Worm (Caenorhabditis elegans) whole organism, L3 larva: ENCODE data around the gene cyn-1.

Experiments
- R02D3.7 ChIP-seq: fragments of 150-350 bp; optimal IDR thresholded peaks from 2 replicates; lab custom pipeline; 2014; ENCODE audit warnings: missing biosample characterization, missing genetic modification characterization
- ZK546.5 ChIP-seq: sonication (generic microtip); optimal IDR thresholded peaks from 2 replicates; lab custom pipeline; 2017; ENCODE audit warnings: missing biosample characterization, missing genetic modification characterization
- aly-2 ChIP-seq: fragments of 150-350 bp; optimal IDR thresholded peaks from 2 replicates; lab custom pipeline; 2014; ENCODE audit warnings: missing biosample characterization, missing genetic modification characterization
- ama-1 ChIP-seq: fragments of 150-350 bp; optimal IDR thresholded peaks from 2 replicates; lab custom pipeline; 2018
- ceh-16 ChIP-seq: sonication (generic microtip); optimal IDR thresholded peaks from 2 replicates; lab custom pipeline; 2017; ENCODE audit warnings: missing biosample characterization, missing genetic modification characterization
- ceh-28 ChIP-seq: fragments of 150-350 bp; optimal IDR thresholded peaks from 2 replicates; lab custom pipeline; 2014; ENCODE audit warnings: missing biosample characterization, missing genetic modification reagents, missing genetic modification characterization
- ceh-82 ChIP-seq: fragments of 150-350 bp; optimal IDR thresholded peaks from 2 replicates; lab custom pipeline; 2014; ENCODE audit warnings: missing biosample characterization, missing genetic modification characterization
- egl-27 ChIP-seq: sonication (generic microtip); optimal IDR thresholded peaks from 4 replicates; lab custom pipeline; 2017; ENCODE audit warnings: missing biosample characterization, missing genetic modification reagents, missing genetic modification characterization
- egl-5 ChIP-seq: fragments of 150-350 bp; optimal IDR thresholded peaks from 2 replicates; lab custom pipeline; 2017; ENCODE audit warnings: missing biosample characterization, missing genetic modification reagents, missing genetic modification characterization, inconsistent platforms
- elt-1 ChIP-seq: fragments of 150-350 bp; optimal IDR thresholded peaks from 2 replicates; lab custom pipeline; 2014; ENCODE audit warnings: missing biosample characterization, missing genetic modification characterization
- elt-2 ChIP-seq: sonication (generic microtip); optimal IDR thresholded peaks from 2 replicates; lab custom pipeline; 2016; ENCODE audit warnings: missing genetic modification reagents, mild to moderate bottlenecking, missing genetic modification characterization, missing compliant biosample characterization
- elt-3 ChIP-seq, 3 experiments: fragments of 150-350 bp in 1 of 3; sonication (generic microtip) in 2 of 3; optimal IDR thresholded peaks; 2 replicates in 2 of 3; 4 replicates in 1 of 3; lab custom pipeline; 2014 to 2017; ENCODE audit warnings: missing biosample characterization in 3 of 3, missing genetic modification characterization in 3 of 3
- fkh-10 ChIP-seq: sonication (generic microtip); optimal IDR thresholded peaks from 2 replicates; lab custom pipeline; 2017; ENCODE audit warnings: missing biosample characterization, missing genetic modification reagents, missing genetic modification characterization
- fkh-2 ChIP-seq: fragments of 150-350 bp; optimal IDR thresholded peaks from 2 replicates; lab custom pipeline; 2014; ENCODE audit warnings: missing biosample characterization, missing genetic modification reagents, missing genetic modification characterization
- fos-1 ChIP-seq: fragments of 150-350 bp; optimal IDR thresholded peaks from 2 replicates; lab custom pipeline; 2014; ENCODE audit warnings: missing biosample characterization, missing genetic modification characterization
- hmg-11 ChIP-seq: sonication (generic microtip); optimal IDR thresholded peaks from 2 replicates; lab custom pipeline; 2016; ENCODE audit warnings: missing genetic modification characterization, missing compliant biosample characterization
- jun-1 ChIP-seq: fragments of 150-350 bp; optimal IDR thresholded peaks from 2 replicates; lab custom pipeline; 2014; ENCODE audit warnings: missing biosample characterization, missing genetic modification reagents, missing genetic modification characterization
- lin-15B ChIP-seq: fragments of 150-350 bp; optimal IDR thresholded peaks from 2 replicates; lab custom pipeline; 2014; ENCODE audit warnings: missing biosample characterization, missing genetic modification characterization
- mdl-1 ChIP-seq: fragments of 150-350 bp; optimal IDR thresholded peaks from 2 replicates; lab custom pipeline; 2014; ENCODE audit warnings: missing biosample characterization, missing genetic modification characterization
- mml-1 ChIP-seq: fragments of 150-350 bp; sonication (generic microtip); optimal IDR thresholded peaks from 3 replicates; lab custom pipeline; 2014; ENCODE audit warnings: missing biosample characterization, missing genetic modification characterization
- nfya-1 ChIP-seq: sonication (generic microtip); optimal IDR thresholded peaks from 2 replicates; lab custom pipeline; 2017; ENCODE audit warnings: missing genetic modification characterization, mild to moderate bottlenecking, missing compliant biosample characterization, antibody characterized with exemption, moderate library complexity; ENCODE audit not compliant: insufficient read depth
- nhr-11 ChIP-seq: fragments of 150-350 bp; optimal IDR thresholded peaks from 2 replicates; lab custom pipeline; 2014; ENCODE audit warnings: missing biosample characterization, missing genetic modification characterization
- nhr-12 ChIP-seq: fragments of 150-350 bp; optimal IDR thresholded peaks from 2 replicates; lab custom pipeline; 2014; ENCODE audit warnings: missing biosample characterization, missing genetic modification characterization
- nhr-23 ChIP-seq: fragments of 150-350 bp; optimal IDR thresholded peaks from 2 replicates; lab custom pipeline; 2014; ENCODE audit warnings: missing biosample characterization, missing genetic modification reagents, missing genetic modification characterization
- nhr-237 ChIP-seq: fragments of 150-350 bp; optimal IDR thresholded peaks from 2 replicates; lab custom pipeline; 2014; ENCODE audit warnings: missing biosample characterization, missing genetic modification characterization
- nhr-25 ChIP-seq: sonication (generic microtip); optimal IDR thresholded peaks from 2 replicates; lab custom pipeline; 2017; ENCODE audit warnings: missing biosample characterization, missing genetic modification characterization
- nhr-67 ChIP-seq: fragments of 150-350 bp; optimal IDR thresholded peaks from 2 replicates; lab custom pipeline; 2014; ENCODE audit warnings: missing biosample characterization, missing genetic modification characterization
- nhr-76 ChIP-seq: fragments of 150-350 bp; sonication (generic microtip); optimal IDR thresholded peaks from 5 replicates; lab custom pipeline; 2014; ENCODE audit warnings: missing biosample characterization, missing genetic modification characterization
- pha-4 ChIP-seq: fragments of 150-350 bp; optimal IDR thresholded peaks from 2 replicates; lab custom pipeline; 2014; ENCODE audit warnings: missing biosample characterization, missing genetic modification reagents, missing genetic modification characterization
- skn-1 ChIP-seq: fragments of 150-350 bp; optimal IDR thresholded peaks from 2 replicates; lab custom pipeline; 2014; ENCODE audit warnings: missing biosample characterization, missing genetic modification characterization
- snpc-4 ChIP-seq: fragments of 150-350 bp; optimal IDR thresholded peaks from 2 replicates; lab custom pipeline; 2014; ENCODE audit warnings: missing biosample characterization, missing genetic modification characterization
- tbx-2 ChIP-seq: sonication (generic microtip); optimal IDR thresholded peaks from 2 replicates; lab custom pipeline; 2016; ENCODE audit warnings: mild to moderate bottlenecking, missing genetic modification characterization, missing compliant biosample characterization
- unc-62 ChIP-seq: fragments of 150-350 bp; sonication (generic microtip); optimal IDR thresholded peaks from 4 replicates; lab custom pipeline; 2014; ENCODE audit warnings: missing biosample characterization, missing genetic modification reagents, missing genetic modification characterization
- ztf-11 ChIP-seq: fragments of 150-350 bp; optimal IDR thresholded peaks from 2 replicates; lab custom pipeline; 2014; ENCODE audit warnings: missing biosample characterization, missing genetic modification characterization

cyn-1 gene

ce11 chrV:14331477-14331876 lies 24.4 kb upstream of the cyn-1 start, which contains the start of gene F47B8.8:
Gene F47B8.8 (plus strand): TSS chrV:14331733.
- TF ChIP-seq mdl-1 (tag; lab: Kevin White, UChicago) (no peak), nhr-25 (tag; lab: Kevin White, UChicago) (peak; percentile 4)
- TF ChIP-seq, all 47 proteins: peak for 1

DNA sequence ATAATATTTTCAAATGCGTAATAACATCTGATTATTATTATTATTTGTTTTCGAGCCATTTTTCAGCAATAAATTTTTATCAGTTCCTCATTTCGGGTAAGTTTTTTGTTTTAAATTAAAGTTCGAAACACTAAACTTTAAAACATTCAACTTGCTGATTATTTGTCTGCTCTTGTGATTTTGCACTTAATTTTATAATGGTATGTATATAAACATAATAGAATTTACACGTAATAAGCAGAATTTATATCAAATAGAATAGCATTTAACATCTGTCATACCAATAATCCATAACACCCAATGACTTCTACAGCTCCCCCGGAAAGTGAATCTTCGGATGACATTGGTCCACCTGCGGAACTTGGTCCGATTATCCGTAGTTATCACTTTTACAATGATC lies 22.8 kb upstream of the cyn-1 start, which contains the start of gene srm-4:
TSS of gene srm-4 (plus strand) at position 301 of the 400 bp plus-strand sequence.
- TF ChIP-seq ceh-82 (no peak), nhr-67 (tag; lab: Kevin White, UChicago) (no peak), lin-15B (tag; lab: Kevin White, UChicago) (no peak), ZK546.5 (tag; lab: Kevin White, UChicago) (no peak), elt-1 (tag; lab: Kevin White, UChicago) (no peak), tbx-2 (tag; lab: Kevin White, UChicago) (no peak), nfya-1 (no peak), elt-3 (tag; optimal IDR thresholded peaks at IDR 0.05; lab: Kevin White, UChicago) (no peak), unc-62 (GFP tag; lab: Kevin White, UChicago) (no peak), fos-1 (no peak), egl-27 (tag; lab: Kevin White, UChicago) (no peak), jun-1 (tag; lab: Kevin White, UChicago) (no peak), pha-4 (tag; lab: Kevin White, UChicago) (no peak), skn-1 (tag; lab: Kevin White, UChicago) (no peak), nhr-12 (tag; lab: Kevin White, UChicago) (no peak), snpc-4 (tag; lab: Kevin White, UChicago) (no peak), nhr-11 (tag; lab: Kevin White, UChicago) (no peak), fkh-10 (GFP tag; lab: Kevin White, UChicago) (no peak), mml-1 (no peak), egl-5 (no peak)

- no peak for TF ChIP-seq nhr-23 (tag; lab: Kevin White, UChicago)
- no peak for TF ChIP-seq egl-27 (tag; lab: Kevin White, UChicago)
- no peak for TF ChIP-seq ceh-28 (tag; lab: Kevin White, UChicago)
- TF ChIP-seq mdl-1 (tag; lab: Kevin White, UChicago): no peak
- TF ChIP-seq elt-1 (tag; lab: Kevin White, UChicago): no peak
- no peak for TF ChIP-seq nhr-76
- TF ChIP-seq fkh-10 (GFP tag; lab: Kevin White, UChicago): no peak
- TF ChIP-seq pha-4 (tag; lab: Kevin White, UChicago): no peak
These were observed 21.0 kb upstream of the cyn-1 start, which contains the start of gene srm-5 for ce11 chrV:14334901-14335300. Gene srm-5 (plus strand): TSS chrV:14335201.

ce11 chrV:14336655-14337054 lies 19.2 kb upstream of the cyn-1 start, which contains the start of gene srm-6:
Gene srm-6 (plus strand): TSS chrV:14336955.
- TF ChIP-seq mml-1: no peak
- no peak for TF ChIP-seq aly-2
- no peak for TF ChIP-seq ama-1
- no peak for TF ChIP-seq fkh-2 (tag; lab: Kevin White, UChicago)
- TF ChIP-seq ZK546.5 (tag; lab: Kevin White, UChicago): no peak
- no peak for TF ChIP-seq pha-4 (tag; lab: Kevin White, UChicago)
- TF ChIP-seq elt-2 (tag; lab: Kevin White, UChicago): no peak
- no peak for TF ChIP-seq egl-5
- TF ChIP-seq R02D3.7 (tag; lab: Kevin White, UChicago): no peak
- no peak for TF ChIP-seq hmg-11
- no peak for TF ChIP-seq elt-3 (tag; optimal IDR thresholded peaks at IDR 0.05; lab: Kevin White, UChicago)

DNA sequence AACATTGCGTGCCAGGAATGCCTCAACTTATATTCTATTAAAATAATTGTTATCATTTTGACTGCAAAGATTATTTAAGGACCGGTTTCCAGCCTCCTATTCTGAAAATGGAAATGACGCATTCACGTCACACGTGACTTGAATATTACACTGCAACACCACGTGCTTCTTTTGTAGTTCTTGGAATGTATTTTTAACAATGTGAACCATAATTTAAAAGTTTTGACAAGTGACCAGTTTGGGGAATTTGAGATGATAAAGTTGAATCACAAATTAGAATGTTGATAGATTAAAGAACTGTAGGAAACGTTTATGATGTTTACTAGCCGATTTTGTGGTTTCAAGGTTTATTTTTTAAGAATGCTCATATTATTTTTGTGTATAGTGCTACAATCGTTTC lies 14.2 kb upstream of the cyn-1 start, which contains the start of gene F47B8.10:
TSS of gene F47B8.10 (plus strand) at position 301 of the 400 bp plus-strand sequence.
- TF ChIP-seq tbx-2 (tag; lab: Kevin White, UChicago): no peak
- TF ChIP-seq ztf-11 (tag; lab: Kevin White, UChicago): no peak
- no peak for TF ChIP-seq fkh-10 (GFP tag; lab: Kevin White, UChicago)
- no peak for TF ChIP-seq lin-15B (tag; lab: Kevin White, UChicago)
- TF ChIP-seq ceh-16 (tag; lab: Kevin White, UChicago): no peak
- no peak for TF ChIP-seq egl-5
- TF ChIP-seq elt-2 (tag; lab: Kevin White, UChicago): no peak
- no peak for TF ChIP-seq nhr-67 (tag; lab: Kevin White, UChicago)
- no peak for TF ChIP-seq fos-1
- TF ChIP-seq fkh-2 (tag; lab: Kevin White, UChicago): no peak
- TF ChIP-seq nhr-237 (tag; lab: Kevin White, UChicago): no peak
- no peak for TF ChIP-seq jun-1 (tag; lab: Kevin White, UChicago)
- TF ChIP-seq snpc-4 (tag; lab: Kevin White, UChicago): no peak
